Fruit fly (Drosophila melanogaster): ENCODE measurements around the gene RFeSP.

The RFeSP gene

DNA sequence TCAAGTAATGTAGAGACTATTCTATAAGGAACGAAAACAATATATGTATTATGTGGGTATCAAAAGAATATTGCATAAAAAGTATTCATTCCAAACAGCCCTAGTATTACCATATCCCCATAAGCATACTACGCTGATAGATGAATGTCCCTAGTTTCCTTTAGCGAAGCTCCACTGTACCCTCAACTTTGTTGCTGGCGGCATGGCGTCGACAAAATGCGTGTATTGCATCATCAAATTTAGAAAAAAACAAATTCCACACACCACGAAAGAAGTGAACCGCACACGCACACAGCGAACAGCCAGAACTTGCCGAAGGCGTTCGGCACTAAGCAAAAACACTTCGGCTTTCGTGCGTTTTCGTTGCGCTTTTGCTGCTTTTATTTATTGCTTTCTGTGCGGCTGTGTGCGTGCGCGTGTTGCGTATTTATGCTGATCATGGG, 18.8 kb upstream of the RFeSP start (continued):
- TF ChIP-seq CG3995 (GFP tag; optimal IDR thresholded peaks at IDR 0.05), result peak; percentile 53
- no peak for TF ChIP-seq pita (GFP tag; optimal IDR thresholded peaks at IDR 0.05)
- peak; percentile 96 for TF ChIP-seq CG14667 (GFP tag; IDR thresholded peaks at IDR 0.05)
- no peak for TF ChIP-seq trem (tag; optimal IDR thresholded peaks at IDR 0.05)
- TF ChIP-seq C15 (GFP tag; IDR thresholded peaks at IDR 0.05), result peak; percentile 97
- peak; percentile 82 for TF ChIP-seq Atf3 (GFP tag; optimal IDR thresholded peaks at IDR 0.05)
- TF ChIP-seq CG8478 (optimal IDR thresholded peaks at IDR 0.05), result no peak
- TF ChIP-seq org-1 (GFP tag; optimal IDR thresholded peaks at IDR 0.05), result peak; percentile 94
- TF ChIP-seq Trl (optimal IDR thresholded peaks at IDR 0.05), result no peak
- peak; percentile 96 for TF ChIP-seq Trl (GFP tag; optimal IDR thresholded peaks at IDR 0.05)
- TF ChIP-seq HmgD (GFP tag; optimal IDR thresholded peaks at IDR 0.05), result peak; percentile 77
- TF ChIP-seq sqz (GFP tag; optimal IDR thresholded peaks at IDR 0.05), result peak; percentile 90
- TF ChIP-seq CG2678 (tag; optimal IDR thresholded peaks at IDR 0.05), result peak; percentile 93
- TF ChIP-seq Rfx (GFP tag; IDR thresholded peaks at IDR 0.05), result peak; percentile 99
- TF ChIP-seq Ets65A (GFP tag), result peak; percentile 99
- peak; percentile 95 for TF ChIP-seq sug (tag; optimal IDR thresholded peaks at IDR 0.05)
- TF ChIP-seq lmd (GFP tag; IDR thresholded peaks at IDR 0.05), result peak; percentile 98
- peak; percentile 83 for TF ChIP-seq CG12391 (tag; optimal IDR thresholded peaks at IDR 0.05)
- peak; percentile 94 for TF ChIP-seq CG12155 (GFP tag; optimal IDR thresholded peaks at IDR 0.05)
- TF ChIP-seq ttk (GFP tag; IDR thresholded peaks at IDR 0.05), result peak; percentile 97
- TF ChIP-seq Hr3 (GFP tag; optimal IDR thresholded peaks at IDR 0.05), result peak; percentile 83
- TF ChIP-seq CG12219 (GFP tag; optimal IDR thresholded peaks at IDR 0.05), result peak; percentile 97
- TF ChIP-seq CG6654 (GFP tag; optimal IDR thresholded peaks at IDR 0.05), result peak; percentile 27
- peak; percentile 83 for TF ChIP-seq Mes4 (GFP tag; optimal IDR thresholded peaks at IDR 0.05)
- TF ChIP-seq p53 (GFP tag; optimal IDR thresholded peaks at IDR 0.05), result peak; percentile 62
- TF ChIP-seq ac (GFP tag; optimal IDR thresholded peaks at IDR 0.05), result no peak
- TF ChIP-seq CG8765 (GFP tag; IDR thresholded peaks at IDR 0.05), result peak; percentile 86
- TF ChIP-seq Side (GFP tag; optimal IDR thresholded peaks at IDR 0.05), result peak; percentile 88
- peak; percentile 87 for TF ChIP-seq CG2199 (GFP tag; IDR thresholded peaks at IDR 0.05)
- peak; percentile 96 for TF ChIP-seq CG13296 (GFP tag; optimal IDR thresholded peaks at IDR 0.05)
- peak; percentile 76 for TF ChIP-seq CG17829 (tag; optimal IDR thresholded peaks at IDR 0.05)
- peak; percentile 92 for TF ChIP-seq pum (GFP tag; optimal IDR thresholded peaks at IDR 0.05)
- peak; percentile 40 for TF ChIP-seq Dref (GFP tag; IDR thresholded peaks at IDR 0.05)
- TF ChIP-seq gsb-n (tag; optimal IDR thresholded peaks at IDR 0.05), result peak; percentile 4
- no peak for TF ChIP-seq tll (GFP tag; optimal IDR thresholded peaks at IDR 0.05)
- no peak for TF ChIP-seq CG2129 (GFP tag; IDR thresholded peaks at IDR 0.05; ENCODE audit: partially characterized antibody)
- TF ChIP-seq gcm2 (GFP tag; optimal IDR thresholded peaks at IDR 0.05), result peak; percentile 95
- TF ChIP-seq zfh2 (GFP tag; optimal IDR thresholded peaks at IDR 0.05), result peak; percentile 92
- peak; percentile 90 for TF ChIP-seq Sox100B (GFP tag; optimal IDR thresholded peaks at IDR 0.05)
- no peak for TF ChIP-seq hbn (GFP tag; IDR thresholded peaks at IDR 0.05; ENCODE audit: partially characterized antibody)
- TF ChIP-seq D19B (GFP tag; optimal IDR thresholded peaks at IDR 0.05), result peak; percentile 78
- peak; percentile 98 for TF ChIP-seq Abd-B (GFP tag; optimal IDR thresholded peaks at IDR 0.05)
- peak; percentile 92 for TF ChIP-seq bcd (GFP tag; optimal IDR thresholded peaks at IDR 0.05)
- peak; percentile 72 for TF ChIP-seq chn (GFP tag; optimal IDR thresholded peaks at IDR 0.05)
- peak; percentile 94 for TF ChIP-seq toy (GFP tag; IDR thresholded peaks at IDR 0.05)
- peak; percentile 98 for TF ChIP-seq Rx (GFP tag; IDR thresholded peaks at IDR 0.05)
- TF ChIP-seq Adf1 (GFP tag; IDR thresholded peaks at IDR 0.05), result peak; percentile 88
- TF ChIP-seq slp2 (GFP tag; optimal IDR thresholded peaks at IDR 0.05), result peak; percentile 89
- peak; percentile 63 for TF ChIP-seq CG31441 (GFP tag; IDR thresholded peaks at IDR 0.05)
- TF ChIP-seq Bteb2 (GFP tag; optimal IDR thresholded peaks at IDR 0.05), result peak; percentile 96
- TF ChIP-seq CG43689 (GFP tag; IDR thresholded peaks at IDR 0.05), result peak; percentile 96
- TF ChIP-seq CG16815 (GFP tag; optimal IDR thresholded peaks at IDR 0.05), result peak; percentile 63
- TF ChIP-seq dan (GFP tag; IDR thresholded peaks at IDR 0.05), result peak; percentile 55; the same call in 1 of the 2 replicates

Data from whole organism, embryonic.